Worm (Caenorhabditis elegans) whole organism, late embryonic: ENCODE data around the gene cpr-3.

ENCODE experiments used
- ceh-2 ChIP-seq: sonication (generic microtip); optimal IDR thresholded peaks from 2 replicates; lab custom pipeline; 2016; ENCODE audit warnings: missing genotype, missing genetic modification characterization, missing compliant biosample characterization
- che-1 ChIP-seq: sonication (generic microtip); optimal IDR thresholded peaks from 2 replicates; lab custom pipeline; 2016; ENCODE audit warnings: mild to moderate bottlenecking, missing genetic modification characterization, missing compliant biosample characterization
- dmd-4 ChIP-seq: sonication (generic microtip); optimal IDR thresholded peaks from 2 replicates; lab custom pipeline; 2016; ENCODE audit warnings: borderline replicate concordance, missing genetic modification characterization, missing compliant biosample characterization
- fkh-10 ChIP-seq: fragments of 150-350 bp; optimal IDR thresholded peaks from 2 replicates; lab custom pipeline; 2014; ENCODE audit warnings: missing biosample characterization, missing genetic modification reagents, missing genetic modification characterization
- fkh-6 ChIP-seq: sonication (generic microtip); optimal IDR thresholded peaks from 2 replicates; lab custom pipeline; 2016; ENCODE audit warnings: missing genetic modification characterization, missing compliant biosample characterization
- gmeb-2 ChIP-seq: sonication (generic microtip); optimal IDR thresholded peaks from 2 replicates; lab custom pipeline; 2016; ENCODE audit warnings: missing genetic modification characterization, inconsistent platforms, missing compliant biosample characterization
- nhr-11 ChIP-seq: fragments of 150-350 bp; optimal IDR thresholded peaks from 2 replicates; lab custom pipeline; 2014; ENCODE audit warnings: missing biosample characterization, missing genetic modification characterization
- npax-4 ChIP-seq: sonication (generic microtip); optimal IDR thresholded peaks from 2 replicates; lab custom pipeline; 2016; ENCODE audit warnings: missing genetic modification characterization, missing compliant biosample characterization
- odd-2 ChIP-seq: sonication (generic microtip); optimal IDR thresholded peaks from 2 replicates; lab custom pipeline; 2017; ENCODE audit warnings: antibody characterized with exemption, mild to moderate bottlenecking, missing genetic modification characterization, missing compliant biosample characterization
- pag-3 ChIP-seq: sonication (generic microtip); optimal IDR thresholded peaks from 2 replicates; lab custom pipeline; 2016; ENCODE audit warnings: missing compliant biosample characterization, missing genetic modification characterization, borderline replicate concordance
- rnt-1 ChIP-seq: sonication (generic microtip); optimal IDR thresholded peaks from 2 replicates; lab custom pipeline; 2016; ENCODE audit warnings: missing genetic modification characterization, missing compliant biosample characterization
- sdc-2 ChIP-seq: sonication (generic microtip); optimal IDR thresholded peaks from 2 replicates; lab custom pipeline; 2016; ENCODE audit warnings: missing genotype, missing genetic modification characterization, missing compliant biosample characterization
- unc-86 ChIP-seq: sonication (generic microtip); optimal IDR thresholded peaks from 2 replicates; lab custom pipeline; 2016; ENCODE audit warnings: missing genetic modification characterization, missing compliant biosample characterization

DNA sequence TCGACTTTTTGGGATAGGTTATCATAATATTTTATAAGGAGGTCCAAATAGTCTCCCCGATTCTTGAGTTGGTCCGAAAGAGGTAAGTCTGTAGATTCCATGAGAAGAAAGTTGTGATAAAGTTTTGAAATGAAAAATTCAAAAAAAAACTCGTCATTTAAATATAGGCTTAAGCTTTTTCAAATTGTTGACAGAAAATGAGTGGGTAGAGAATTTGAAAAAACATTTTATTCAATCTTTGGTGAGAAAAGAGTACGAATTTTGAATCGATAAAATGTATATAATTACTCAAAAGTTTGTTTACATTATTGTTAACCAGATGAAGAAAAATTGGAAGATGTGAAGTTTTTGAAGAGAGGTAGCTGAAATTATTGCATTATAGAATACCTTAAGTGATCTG, 7.0 kb upstream of the cpr-3 start, which contains the start of gene T26H8.5:
- TF ChIP-seq pag-3 (tag; lab: Kevin White, UChicago) (no peak), che-1 (tag; lab: Kevin White, UChicago) (no peak), nhr-11 (tag; lab: Kevin White, UChicago) (no peak), rnt-1 (no peak), gmeb-2 (tag; lab: Kevin White, UChicago) (no peak), odd-2 (tag; lab: Kevin White, UChicago) (no peak), npax-4 (tag; lab: Kevin White, UChicago) (no peak), ceh-2 (tag; lab: Kevin White, UChicago) (no peak), fkh-10 (no peak), sdc-2 (tag; lab: Kevin White, UChicago) (no peak), unc-86 (tag; lab: Kevin White, UChicago) (no peak), dmd-4 (tag; lab: Kevin White, UChicago) (no peak), fkh-6 (tag; lab: Kevin White, UChicago) (no peak)
